Fruit fly (Drosophila melanogaster) whole organism, embryonic: ENCODE measurements around the gene Nepl20.

Source experiments
- ATbp ChIP-seq: fragments of 200-800 bp; sonication (Bioruptor generic); optimal IDR thresholded peaks from 2 replicates; lab custom pipeline; 2017; ENCODE audit warnings: missing biosample characterization, mild to moderate bottlenecking, missing genetic modification characterization, missing genetic modification reagents
- Aef1 ChIP-seq: fragments of 200-800 bp; sonication (Bioruptor generic); IDR thresholded peaks from 3 replicates; pipeline ENCODE4 v1.3.6; 2022; ENCODE audit warnings: missing biosample characterization, missing genetic modification characterization
- Atf6 ChIP-seq: fragments of 200-800 bp; sonication (Bioruptor generic); IDR thresholded peaks from 2 replicates; pipeline ENCODE4 v1.3.6; 2022; ENCODE audit warnings: missing biosample characterization, missing genetic modification characterization
- B-H1 ChIP-seq: fragments of 200-800 bp; sonication (Bioruptor generic); IDR thresholded peaks from 3 replicates; pipeline ENCODE4 v1.3.6; 2022; ENCODE audit warnings: missing biosample characterization, missing genetic modification characterization
- CG12104 ChIP-seq: fragments of 200-800 bp; sonication (Bioruptor generic); optimal IDR thresholded peaks from 3 replicates; lab custom pipeline; 2016; ENCODE audit warnings: missing biosample characterization, missing genetic modification characterization
- CG12219 ChIP-seq: fragments of 200-800 bp; sonication (Bioruptor generic); optimal IDR thresholded peaks from 3 replicates; lab custom pipeline; 2018; ENCODE audit warnings: missing biosample characterization, mild to moderate bottlenecking, missing genetic modification characterization
- CG12744 ChIP-seq: fragments of 200-800 bp; sonication (Bioruptor generic); optimal IDR thresholded peaks from 2 replicates; lab custom pipeline; 2016; ENCODE audit warnings: missing biosample characterization, missing genetic modification characterization
- CG14050 ChIP-seq: fragments of 200-800 bp; sonication (Bioruptor generic); IDR thresholded peaks from 3 replicates; pipeline ENCODE4 v1.3.6; 2022; ENCODE audit warnings: missing biosample characterization, missing genetic modification characterization
- CG14710 ChIP-seq: fragments of 200-800 bp; sonication (Bioruptor generic); optimal IDR thresholded peaks from 3 replicates; lab custom pipeline; 2019; ENCODE audit warnings: missing biosample characterization, mild to moderate bottlenecking, missing genetic modification characterization, moderate library complexity
- CG14965 ChIP-seq: fragments of 200-800 bp; sonication (Bioruptor generic); optimal IDR thresholded peaks from 2 replicates; lab custom pipeline; 2016; ENCODE audit warnings: missing biosample characterization, missing genetic modification characterization, borderline replicate concordance
- CG16863 ChIP-seq: fragments of 200-800 bp; sonication (Bioruptor generic); optimal IDR thresholded peaks from 3 replicates; lab custom pipeline; 2016; ENCODE audit warnings: missing biosample characterization, missing genetic modification characterization
- CG17328 ChIP-seq: fragments of 200-800 bp; sonication (Bioruptor generic); IDR thresholded peaks from 2 replicates; pipeline ENCODE4 v1.3.6; 2022; ENCODE audit warnings: missing biosample characterization, missing genetic modification characterization
- CG17568 ChIP-seq: fragments of 200-800 bp; sonication (Bioruptor generic); optimal IDR thresholded peaks from 2 replicates; lab custom pipeline; 2018; ENCODE audit warnings: missing biosample characterization, mild to moderate bottlenecking, missing genetic modification characterization, moderate library complexity
- CG17802 ChIP-seq: fragments of 200-800 bp; sonication (Bioruptor generic); optimal IDR thresholded peaks from 2 replicates; lab custom pipeline; 2018; ENCODE audit warnings: missing biosample characterization, mild to moderate bottlenecking, missing genetic modification characterization, moderate library complexity
- CG17829 ChIP-seq: fragments of 200-800 bp; optimal IDR thresholded peaks from 2 replicates; lab custom pipeline; 2019; ENCODE audit warnings: missing biosample characterization, mild to moderate bottlenecking, missing genetic modification characterization, moderate library complexity
- CG18011 ChIP-seq: fragments of 200-800 bp; sonication (Bioruptor generic); optimal IDR thresholded peaks from 2 replicates; lab custom pipeline; 2017; ENCODE audit warnings: missing biosample characterization, missing genetic modification characterization, mild to moderate bottlenecking, moderate library complexity, missing genotype
- CG18262 ChIP-seq: fragments of 200-800 bp; optimal IDR thresholded peaks from 3 replicates; lab custom pipeline; 2019; ENCODE audit warnings: missing biosample characterization, mild to moderate bottlenecking, missing genetic modification characterization, moderate library complexity
- CG3995 ChIP-seq: fragments of 200-800 bp; sonication (Bioruptor generic); optimal IDR thresholded peaks from 3 replicates; lab custom pipeline; 2016; ENCODE audit warnings: missing biosample characterization, missing genetic modification characterization
- CG4328 ChIP-seq: fragments of 200-800 bp; sonication (Bioruptor generic); optimal IDR thresholded peaks from 3 replicates; lab custom pipeline; 2017; ENCODE audit warnings: missing biosample characterization, missing genetic modification reagents, missing genetic modification characterization
- CG6791 ChIP-seq: fragments of 200-800 bp; sonication (Bioruptor generic); IDR thresholded peaks from 3 replicates; pipeline ENCODE4 v1.3.6; 2022; ENCODE audit warnings: missing biosample characterization, missing genetic modification characterization; ENCODE audit not compliant: partially characterized antibody
- CG6813 ChIP-seq: fragments of 200-800 bp; sonication (Bioruptor generic); optimal IDR thresholded peaks from 2 replicates; lab custom pipeline; 2017; ENCODE audit warnings: missing biosample characterization, missing genetic modification characterization, mild to moderate bottlenecking, moderate library complexity, missing genetic modification reagents
- CG7271 ChIP-seq: fragments of 200-800 bp; sonication (Bioruptor generic); optimal IDR thresholded peaks from 2 replicates; lab custom pipeline; 2018; ENCODE audit warnings: missing biosample characterization, mild to moderate bottlenecking, missing genetic modification characterization, moderate library complexity
- CG9215 ChIP-seq: fragments of 200-800 bp; sonication (Bioruptor generic); IDR thresholded peaks from 2 replicates; pipeline ENCODE4 v1.3.6; 2022; ENCODE audit warnings: missing biosample characterization, missing genetic modification characterization
- CG9609 ChIP-seq: fragments of 200-800 bp; sonication (Bioruptor generic); optimal IDR thresholded peaks from 3 replicates; lab custom pipeline; 2016; ENCODE audit warnings: missing biosample characterization, missing genetic modification characterization
- CG9817 ChIP-seq: fragments of 200-800 bp; sonication (Bioruptor generic); optimal IDR thresholded peaks from 2 replicates; lab custom pipeline; 2018; ENCODE audit warnings: missing biosample characterization, mild to moderate bottlenecking, missing genetic modification characterization, moderate library complexity
- CkIIα-i1 ChIP-seq: fragments of 200-800 bp; sonication (Bioruptor generic); IDR thresholded peaks from 2 replicates; pipeline ENCODE4 v1.3.6; 2022; ENCODE audit warnings: missing biosample characterization, missing genetic modification characterization
- Gsc ChIP-seq: fragments of 200-800 bp; sonication (Bioruptor generic); IDR thresholded peaks from 2 replicates; pipeline ENCODE4 v1.3.6; 2022; ENCODE audit warnings: missing biosample characterization, missing genetic modification characterization
- H15 ChIP-seq: fragments of 200-800 bp; sonication (Bioruptor generic); IDR thresholded peaks from 3 replicates; pipeline ENCODE4 v1.3.6; 2022; ENCODE audit warnings: missing biosample characterization, missing genetic modification characterization
- HHEX ChIP-seq: fragments of 200-800 bp; sonication (Bioruptor generic); optimal IDR thresholded peaks from 3 replicates; lab custom pipeline; 2017; ENCODE audit warnings: missing biosample characterization, mild to moderate bottlenecking, missing genetic modification characterization, missing genetic modification reagents
- HmgD ChIP-seq: fragments of 200-800 bp; sonication (Bioruptor generic); optimal IDR thresholded peaks from 3 replicates; lab custom pipeline; 2016; ENCODE audit warnings: missing biosample characterization, missing genetic modification characterization
- Lhr ChIP-seq: fragments of 200-800 bp; sonication (Bioruptor generic); optimal IDR thresholded peaks from 3 replicates; lab custom pipeline; 2017; ENCODE audit warnings: mild to moderate bottlenecking, missing biosample characterization, missing genetic modification reagents, missing genetic modification characterization
- Lpt ChIP-seq: fragments of >200 bp; optimal IDR thresholded peaks from 2 replicates; lab custom pipeline; 2018; ENCODE audit warnings: missing biosample characterization, missing genetic modification characterization
- Mes4 ChIP-seq: fragments of 200-800 bp; sonication (Bioruptor generic); optimal IDR thresholded peaks from 2 replicates; lab custom pipeline; 2016; ENCODE audit warnings: missing biosample characterization, missing genetic modification characterization
- PHDP ChIP-seq: fragments of 200-800 bp; sonication (Bioruptor generic); optimal IDR thresholded peaks from 3 replicates; lab custom pipeline; 2018; ENCODE audit warnings: missing biosample characterization, mild to moderate bottlenecking, missing genetic modification characterization, moderate library complexity
- Sox100B ChIP-seq: fragments of 200-800 bp; sonication (Bioruptor generic); optimal IDR thresholded peaks from 3 replicates; lab custom pipeline; 2018; ENCODE audit warnings: missing biosample characterization, mild to moderate bottlenecking, missing genetic modification characterization
- Sry-δ ChIP-seq: fragments of 200-800 bp; sonication (Bioruptor generic); optimal IDR thresholded peaks from 2 replicates; lab custom pipeline; 2016; ENCODE audit warnings: missing biosample characterization, missing genetic modification characterization
- aop ChIP-seq: fragments of 200-800 bp; sonication (Bioruptor generic); IDR thresholded peaks from 2 replicates; pipeline ENCODE4 v1.3.6; 2022; ENCODE audit warnings: missing biosample characterization, missing genetic modification characterization
- ci ChIP-seq: fragments of 200-800 bp; sonication (Bioruptor generic); IDR thresholded peaks from 3 replicates; pipeline ENCODE4 v1.3.6; 2022; ENCODE audit warnings: missing biosample characterization, missing genetic modification characterization
- esg ChIP-seq: fragments of 200-800 bp; sonication (Bioruptor generic); conservative IDR thresholded peaks from 2 replicates; pipeline ENCODE4 v1.3.6; 2022; ENCODE audit warnings: missing biosample characterization, missing genetic modification characterization
- ftz-f1 ChIP-seq: fragments of 200-800 bp; sonication (Bioruptor generic); optimal IDR thresholded peaks from 2 replicates; lab custom pipeline; 2016; ENCODE audit warnings: missing biosample characterization, missing genetic modification characterization
- ken ChIP-seq: fragments of 200-800 bp; sonication (Bioruptor generic); IDR thresholded peaks from 3 replicates; pipeline ENCODE4 v1.3.6; 2022; ENCODE audit warnings: missing biosample characterization, missing genetic modification characterization
- oc ChIP-seq: fragments of 200-800 bp; sonication (Bioruptor generic); optimal IDR thresholded peaks from 2 replicates; lab custom pipeline; 2018; ENCODE audit warnings: missing biosample characterization, mild to moderate bottlenecking, missing genetic modification characterization, moderate library complexity
- pnt ChIP-seq: fragments of 200-800 bp; sonication (Bioruptor generic); optimal IDR thresholded peaks from 3 replicates; lab custom pipeline; 2016; ENCODE audit warnings: missing biosample characterization, missing genetic modification characterization
- schlank ChIP-seq: fragments of 200-800 bp; sonication (Bioruptor generic); optimal IDR thresholded peaks from 2 replicates; lab custom pipeline; 2018; ENCODE audit warnings: missing biosample characterization, mild to moderate bottlenecking, missing genetic modification characterization
- sob ChIP-seq: fragments of 200-800 bp; sonication (Bioruptor generic); IDR thresholded peaks from 2 replicates; pipeline ENCODE4 v1.3.6; 2022; ENCODE audit warnings: missing biosample characterization, missing genetic modification characterization
- tio ChIP-seq: fragments of 200-800 bp; sonication (Bioruptor generic); optimal IDR thresholded peaks from 2 replicates; lab custom pipeline; 2017; ENCODE audit warnings: missing biosample characterization, missing genetic modification characterization, inconsistent platforms
- trh ChIP-seq: fragments of 200-800 bp; sonication (Bioruptor generic); optimal IDR thresholded peaks from 2 replicates; lab custom pipeline; 2016; ENCODE audit warnings: missing biosample characterization, missing genetic modification characterization
- twi ChIP-seq: fragments of 200-800 bp; optimal IDR thresholded peaks from 2 replicates; lab custom pipeline; 2019; ENCODE audit warnings: missing biosample characterization, mild to moderate bottlenecking, missing genetic modification characterization, moderate library complexity
- zfh1 ChIP-seq: fragments of 200-800 bp; sonication (Bioruptor generic); IDR thresholded peaks from 3 replicates; pipeline ENCODE4 v1.3.6; 2022; ENCODE audit warnings: missing biosample characterization, missing genetic modification characterization

The Nepl20 gene

dm6 chr3R:28844611-28845376 is 35.8 kb upstream of the Nepl20 start, which contains the start of the genes Apc and spg (continued):
- TF ChIP-seq ATbp = peak; percentile 72
- no peak for TF ChIP-seq Gsc (GFP tag; lab: Robert Waterston, UW)
- peak; percentile 91 for TF ChIP-seq CG3995 (GFP tag; lab: Kevin White, UChicago)
- peak; percentile 95 for TF ChIP-seq Lhr (GFP tag; lab: Kevin White, UChicago)
- TF ChIP-seq ken = peak; percentile 26; the same call in 1 of the 3 replicates
- TF ChIP-seq CG6791 (GFP tag; lab: Robert Waterston, UW) = peak; percentile 39; the same call in 1 of the 3 replicates
- no peak for TF ChIP-seq CG18011
- peak; percentile 77 for TF ChIP-seq Aef1
- TF ChIP-seq CG14710 (tag; lab: Kevin White, UChicago) = peak; percentile 74
- TF ChIP-seq CG4328 (GFP tag; lab: Kevin White, UChicago) = peak; percentile 6
- TF ChIP-seq sob (GFP tag; lab: Robert Waterston, UW) = peak; percentile 20; the same call in 1 of the 2 replicates
- TF ChIP-seq CG14050 = peak; percentile 44; the same call in 2 of the 3 replicates
- peak; percentile 10 for TF ChIP-seq CG16863 (GFP tag; lab: Kevin White, UChicago)
- TF ChIP-seq Lpt (GFP tag; lab: Kevin White, UChicago) = no peak
- peak; percentile 50 for TF ChIP-seq HmgD (GFP tag; lab: Kevin White, UChicago)
- no peak for TF ChIP-seq twi (tag; lab: Kevin White, UChicago)
- no peak for TF ChIP-seq trh (GFP tag; lab: Kevin White, UChicago)
- TF ChIP-seq oc = peak; percentile 17
- no peak for TF ChIP-seq CG12104 (GFP tag; lab: Kevin White, UChicago)
- TF ChIP-seq aop (GFP tag; lab: Robert Waterston, UW) = no peak
- TF ChIP-seq CG12744 (GFP tag; lab: Kevin White, UChicago) = no peak
- peak; percentile 51 for TF ChIP-seq Mes4
- peak; percentile 2 for TF ChIP-seq CG9817
- no peak for TF ChIP-seq CG7271
- no peak for TF ChIP-seq Sox100B (GFP tag; lab: Kevin White, UChicago)
- TF ChIP-seq CkIIα-i1 (GFP tag; lab: Robert Waterston, UW) = no peak
- peak; percentile 86 for TF ChIP-seq ci (GFP tag; lab: Robert Waterston, UW)
- no peak for TF ChIP-seq tio (GFP tag; lab: Kevin White, UChicago)
- TF ChIP-seq CG18262 (tag; lab: Kevin White, UChicago) = peak; percentile 44
- TF ChIP-seq esg (GFP tag; lab: Robert Waterston, UW) = no peak
- TF ChIP-seq B-H1 (GFP tag; lab: Robert Waterston, UW) = no peak; the same call in 2 of the 3 replicates
- peak; percentile 61 for TF ChIP-seq CG17829 (tag; lab: Kevin White, UChicago)
- TF ChIP-seq CG9215 (GFP tag; lab: Robert Waterston, UW) = no peak
- TF ChIP-seq ftz-f1 = no peak
- TF ChIP-seq CG17568 (GFP tag; lab: Kevin White, UChicago) = no peak
- TF ChIP-seq CG17328 = 0 out of 2 replicates have a peak, but pooled peaks have one; percentile 4
- TF ChIP-seq CG6813 = peak; percentile 61
- peak; percentile 48; the same call in 1 of the 2 replicates for TF ChIP-seq Atf6 (GFP tag; lab: Robert Waterston, UW)
- peak; percentile 47 for TF ChIP-seq schlank (tag; lab: Kevin White, UChicago)
- TF ChIP-seq H15 (GFP tag; lab: Robert Waterston, UW) = no peak
- no peak for TF ChIP-seq pnt (GFP tag; lab: Kevin White, UChicago)
- no peak for TF ChIP-seq CG17802 (tag; lab: Kevin White, UChicago)
- peak; percentile 42; the same call in 1 of the 3 replicates for TF ChIP-seq zfh1
- TF ChIP-seq CG9609 = no peak
- TF ChIP-seq Sry-δ = peak; percentile 84
- TF ChIP-seq CG14965 (GFP tag; lab: Kevin White, UChicago) = no peak
- TF ChIP-seq PHDP (tag; lab: Kevin White, UChicago) = peak; percentile 53
- peak; percentile 63 for TF ChIP-seq CG12219 (GFP tag; lab: Kevin White, UChicago)
- peak; percentile 42 for TF ChIP-seq HHEX (GFP tag; lab: Kevin White, UChicago)
